Fruit fly (Drosophila melanogaster): ENCODE results near the gene CG15170.

CG15170 gene

DNA sequence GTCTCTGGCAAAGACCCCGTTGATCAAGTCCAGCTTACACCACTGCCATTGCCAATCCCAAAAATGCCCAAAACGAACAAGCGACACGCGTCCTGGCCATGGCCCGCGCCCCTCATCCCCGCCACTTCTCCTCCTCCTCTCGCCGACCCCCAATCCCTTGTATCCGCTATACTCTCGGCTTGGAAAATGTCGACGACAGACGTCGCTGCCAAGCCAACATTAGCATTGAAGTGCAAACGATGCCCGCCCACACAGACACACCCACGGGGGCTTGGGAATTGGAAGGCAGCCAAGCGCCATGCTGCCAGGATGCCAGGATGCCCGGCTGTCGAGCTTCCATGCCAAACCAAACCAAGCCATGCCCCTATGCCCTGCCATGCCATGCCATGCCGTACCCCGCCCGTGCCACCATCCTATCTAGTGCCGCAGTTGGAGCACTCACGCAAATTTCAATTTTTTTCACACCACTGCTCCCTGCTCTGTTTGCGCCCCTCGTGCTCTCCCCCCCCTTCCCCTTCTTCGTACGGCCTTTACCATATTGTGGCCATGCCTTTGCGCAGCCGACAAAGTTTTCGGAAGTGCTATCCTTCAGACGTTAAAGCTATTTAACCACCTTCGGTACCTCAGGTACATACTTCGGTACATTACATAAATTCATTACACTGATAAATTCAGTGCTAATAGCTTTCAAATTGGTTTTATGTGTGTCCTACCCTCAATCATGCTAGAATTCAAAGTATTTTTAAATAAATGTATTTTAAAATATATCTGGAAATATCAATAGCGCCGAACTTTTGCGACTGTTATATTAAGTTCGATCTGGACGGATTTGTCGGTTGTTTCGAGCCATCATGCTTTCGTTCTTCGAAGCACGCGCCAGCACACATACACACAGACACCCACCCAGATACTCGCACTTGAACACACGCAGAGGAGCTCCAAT lies 31.5 kb upstream of the CG15170 start (continued):
- TF ChIP-seq CG9139 (GFP tag; optimal IDR thresholded peaks at IDR 0.05) (peak; percentile 80), CG32006 (GFP tag; optimal IDR thresholded peaks at IDR 0.05) (peak; percentile 89), CG8319 (GFP tag; optimal IDR thresholded peaks at IDR 0.05) (peak; percentile 56), dsx (GFP tag; optimal IDR thresholded peaks at IDR 0.05; ENCODE audit: poor library complexity, severe bottlenecking) (peak; percentile 84), CG10669 (GFP tag; optimal IDR thresholded peaks at IDR 0.05) (peak; percentile 84), CG4318 (GFP tag; optimal IDR thresholded peaks at IDR 0.05) (peak; percentile 65), fd85E (GFP tag; optimal IDR thresholded peaks at IDR 0.05) (peak; percentile 1), salr (GFP tag; optimal IDR thresholded peaks at IDR 0.05) (peak; percentile 54 to 82), CG6792 (GFP tag; optimal IDR thresholded peaks at IDR 0.05) (peak; percentile 82), cyc (GFP tag; optimal IDR thresholded peaks at IDR 0.05) (peak; percentile 71)

DNA sequence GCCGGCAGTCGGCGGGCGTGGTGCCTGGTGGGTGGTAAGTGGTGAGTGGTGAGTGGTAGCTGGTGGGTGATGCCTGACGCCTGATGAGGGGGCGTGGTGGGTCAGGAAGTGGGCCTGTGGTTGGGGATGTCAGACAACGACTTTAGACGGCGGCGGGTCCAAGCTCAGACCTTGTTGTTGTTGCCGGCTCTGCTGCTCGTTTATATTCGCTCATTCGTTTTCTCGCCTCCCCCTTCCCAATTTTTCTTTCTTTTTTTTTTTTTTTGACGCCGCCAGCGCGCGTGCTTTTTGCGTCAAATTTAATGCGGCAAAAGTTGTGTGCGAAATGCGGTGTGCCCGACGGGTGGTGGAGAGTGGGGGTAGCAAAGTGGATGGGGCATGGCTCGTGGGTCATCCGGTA lies 29.6 kb upstream of the CG15170 start:
- TF ChIP-seq Gug (GFP tag; IDR thresholded peaks at IDR 0.05) (no peak), esn (GFP tag; optimal IDR thresholded peaks at IDR 0.05) (no peak)

DNA sequence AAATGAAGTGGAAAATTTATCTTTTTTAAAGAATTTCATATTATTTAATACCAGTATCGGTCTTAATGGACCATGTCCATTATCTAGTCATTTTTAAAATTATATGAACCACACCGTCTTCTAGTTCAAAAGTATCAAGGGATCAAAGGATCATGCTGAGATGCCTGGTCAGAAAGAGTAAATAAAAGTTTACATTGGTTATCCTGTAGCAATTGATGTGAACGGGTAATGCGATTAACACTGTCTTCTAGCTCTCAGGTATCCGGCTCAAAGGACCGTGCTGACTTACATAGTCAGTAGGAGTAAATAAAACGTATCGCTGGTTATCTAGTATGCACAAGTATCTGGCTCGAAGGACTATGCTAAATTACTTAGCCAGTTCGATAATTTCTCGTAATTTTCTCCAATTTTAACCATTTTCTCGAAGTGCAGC lies 29.1 kb upstream of the CG15170 start:
- TF ChIP-seq CG6163 (GFP tag; IDR thresholded peaks at IDR 0.05) (no peak), CG10669 (GFP tag; optimal IDR thresholded peaks at IDR 0.05) (no peak), CG3032 (tag; optimal IDR thresholded peaks at IDR 0.05) (peak; percentile 5), svp (GFP tag) (peak; percentile 62), fkh (GFP tag; optimal IDR thresholded peaks at IDR 0.05) (no peak), achi (GFP tag; optimal IDR thresholded peaks at IDR 0.05) (no peak), CG4318 (GFP tag; optimal IDR thresholded peaks at IDR 0.05) (no peak), Gug (GFP tag; IDR thresholded peaks at IDR 0.05) (no peak), salr (GFP tag; optimal IDR thresholded peaks at IDR 0.05) (peak in 1 of 2 experiments; percentile 1), CG6792 (GFP tag; optimal IDR thresholded peaks at IDR 0.05) (no peak), Hr39 (GFP tag; optimal IDR thresholded peaks at IDR 0.05) (peak; percentile 6), CG8632 (GFP tag; optimal IDR thresholded peaks at IDR 0.05) (no peak), CG6808 (GFP tag; optimal IDR thresholded peaks at IDR 0.05) (peak; percentile 41), OdsH (GFP tag; optimal IDR thresholded peaks at IDR 0.05) (peak; percentile 8), Smox (GFP tag; optimal IDR thresholded peaks at IDR 0.05) (peak; percentile 26), CG8319 (GFP tag; optimal IDR thresholded peaks at IDR 0.05) (no peak), lz (GFP tag; optimal IDR thresholded peaks at IDR 0.05) (peak; percentile 29), Met (GFP tag; optimal IDR thresholded peaks at IDR 0.05) (peak; percentile 25), esn (GFP tag; optimal IDR thresholded peaks at IDR 0.05) (peak; percentile 21), cyc (GFP tag; optimal IDR thresholded peaks at IDR 0.05) (no peak), CG32006 (GFP tag; optimal IDR thresholded peaks at IDR 0.05) (peak; percentile 45), CG16779 (tag; optimal IDR thresholded peaks at IDR 0.05) (no peak), Ets96B (tag; optimal IDR thresholded peaks at IDR 0.05) (no peak), CG11294 (GFP tag; IDR thresholded peaks at IDR 0.05) (no peak), CG10631 (GFP tag; optimal IDR thresholded peaks at IDR 0.05) (peak; percentile 30), pdm3 (GFP tag; optimal IDR thresholded peaks at IDR 0.05) (no peak), Hr4 (GFP tag; optimal IDR thresholded peaks at IDR 0.05) (peak; percentile 20), Eip78C (GFP tag) (peak; percentile 66), CG6276 (GFP tag; optimal IDR thresholded peaks at IDR 0.05) (no peak), Eip93F (GFP tag; optimal IDR thresholded peaks at IDR 0.05) (no peak), eg (GFP tag; IDR thresholded peaks at IDR 0.05) (no peak)

DNA sequence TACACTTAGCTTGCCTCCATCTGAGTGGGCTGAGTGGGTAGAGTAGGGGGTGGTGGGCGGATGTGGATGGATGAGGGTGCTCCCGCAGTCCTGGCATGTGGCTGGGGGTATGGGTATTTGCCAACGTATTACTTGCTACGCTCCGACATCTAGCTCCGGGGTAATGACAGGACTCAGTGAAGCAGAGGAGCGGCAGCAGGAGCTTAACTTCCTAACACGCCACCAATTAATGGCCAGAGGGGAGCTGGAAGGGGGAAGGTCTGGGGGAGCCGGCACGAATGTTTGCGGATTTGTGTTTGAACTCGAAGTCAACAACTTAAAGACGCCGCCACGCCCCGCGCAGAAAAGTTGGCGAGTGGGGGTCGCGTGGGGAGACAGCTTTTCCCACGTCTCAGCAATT lies 28.2 kb upstream of the CG15170 start:
- TF ChIP-seq svp (GFP tag), result peak; percentile 13
- TF ChIP-seq dsx (GFP tag; optimal IDR thresholded peaks at IDR 0.05; ENCODE audit: poor library complexity, severe bottlenecking), result no peak

All from whole organism, prepupa.